Fruit fly (Drosophila melanogaster) whole organism, embryonic: ENCODE measurements around the gene Ran-like.

ENCODE experiments used
- Atf6 ChIP-seq: fragments of 200-800 bp; sonication (Bioruptor generic); IDR thresholded peaks from 2 replicates; pipeline ENCODE4 v1.3.6; 2022; ENCODE audit warnings: missing biosample characterization, missing genetic modification characterization
- BtbVII ChIP-seq: fragments of 200-800 bp; sonication (Bioruptor generic); optimal IDR thresholded peaks from 3 replicates; lab custom pipeline; 2017; ENCODE audit warnings: missing biosample characterization, mild to moderate bottlenecking, missing genetic modification characterization
- CG10274 ChIP-seq: fragments of 200-800 bp; sonication (Bioruptor generic); optimal IDR thresholded peaks from 3 replicates; lab custom pipeline; 2017; ENCODE audit warnings: missing biosample characterization, mild to moderate bottlenecking, missing genetic modification characterization
- CG10431 ChIP-seq: fragments of 200-800 bp; sonication (Bioruptor generic); optimal IDR thresholded peaks from 3 replicates; lab custom pipeline; 2018; ENCODE audit warnings: missing biosample characterization, mild to moderate bottlenecking, missing genetic modification characterization
- CG12299 ChIP-seq: fragments of 200-800 bp; sonication (Bioruptor generic); optimal IDR thresholded peaks from 2 replicates; lab custom pipeline; 2018; ENCODE audit warnings: missing biosample characterization, mild to moderate bottlenecking, missing genetic modification characterization
- CG12744 ChIP-seq: fragments of 200-800 bp; sonication (Bioruptor generic); optimal IDR thresholded peaks from 2 replicates; lab custom pipeline; 2016; ENCODE audit warnings: missing biosample characterization, missing genetic modification characterization
- CG12942 ChIP-seq: fragments of 200-800 bp; sonication (Bioruptor generic); optimal IDR thresholded peaks from 3 replicates; lab custom pipeline; 2016; ENCODE audit warnings: missing biosample characterization, missing genetic modification characterization
- CG13775 ChIP-seq: fragments of 200-800 bp; sonication (Bioruptor generic); optimal IDR thresholded peaks from 3 replicates; lab custom pipeline; 2017; ENCODE audit warnings: missing biosample characterization, mild to moderate bottlenecking, missing genetic modification characterization
- CG14441 ChIP-seq: fragments of 200-800 bp; sonication (Bioruptor generic); IDR thresholded peaks from 2 replicates; pipeline ENCODE4 v1.3.6; 2022; ENCODE audit warnings: missing biosample characterization, missing genetic modification characterization
- CG15073 ChIP-seq: fragments of 200-800 bp; sonication (Bioruptor generic); optimal IDR thresholded peaks from 2 replicates; lab custom pipeline; 2016; ENCODE audit warnings: missing biosample characterization, missing genetic modification characterization
- CG15269 ChIP-seq: fragments of 200-800 bp; sonication (Bioruptor generic); optimal IDR thresholded peaks from 2 replicates; lab custom pipeline; 2018; ENCODE audit warnings: missing biosample characterization, mild to moderate bottlenecking, missing genetic modification characterization, moderate library complexity
- CG1603 ChIP-seq: fragments of 200-800 bp; sonication (Bioruptor generic); optimal IDR thresholded peaks from 2 replicates; lab custom pipeline; 2019; ENCODE audit warnings: missing biosample characterization, mild to moderate bottlenecking, missing genetic modification characterization, moderate library complexity
- CG1647 ChIP-seq: fragments of 200-800 bp; sonication (Bioruptor generic); optimal IDR thresholded peaks from 3 replicates; lab custom pipeline; 2016; ENCODE audit warnings: missing biosample characterization, missing genetic modification characterization
- CG18619 ChIP-seq: fragments of 200-800 bp; sonication (Bioruptor generic); optimal IDR thresholded peaks from 3 replicates; lab custom pipeline; 2017; ENCODE audit warnings: missing biosample characterization, mild to moderate bottlenecking, missing genetic modification characterization
- CG3995 ChIP-seq: fragments of 200-800 bp; sonication (Bioruptor generic); optimal IDR thresholded peaks from 3 replicates; lab custom pipeline; 2016; ENCODE audit warnings: missing biosample characterization, missing genetic modification characterization
- CG4360 ChIP-seq: fragments of 200-800 bp; sonication (Bioruptor generic); IDR thresholded peaks from 2 replicates; pipeline ENCODE4 v1.3.6; 2022; ENCODE audit warnings: missing biosample characterization, missing genetic modification characterization
- CG4424 ChIP-seq: fragments of 200-800 bp; sonication (Bioruptor generic); optimal IDR thresholded peaks from 3 replicates; lab custom pipeline; 2016; ENCODE audit warnings: missing biosample characterization, missing genetic modification characterization
- CG9727 ChIP-seq: fragments of 200-800 bp; sonication (Bioruptor generic); optimal IDR thresholded peaks from 3 replicates; lab custom pipeline; 2017; ENCODE audit warnings: missing biosample characterization, mild to moderate bottlenecking, missing genetic modification characterization
- Dip2 ChIP-seq: fragments of 200-800 bp; sonication (Bioruptor generic); IDR thresholded peaks from 2 replicates; pipeline ENCODE4 v1.3.6; 2022; ENCODE audit warnings: missing biosample characterization, missing genetic modification characterization
- Elba2 ChIP-seq: fragments of 200-800 bp; sonication (Bioruptor generic); optimal IDR thresholded peaks from 3 replicates; lab custom pipeline; 2016; ENCODE audit warnings: missing biosample characterization, missing genetic modification characterization
- H2.0 ChIP-seq: fragments of 200-800 bp; sonication (Bioruptor generic); IDR thresholded peaks from 2 replicates; pipeline ENCODE4 v1.3.6; 2022; ENCODE audit warnings: missing biosample characterization, missing genetic modification characterization
- HmgZ ChIP-seq: fragments of 200-800 bp; sonication (Bioruptor generic); optimal IDR thresholded peaks from 2 replicates; lab custom pipeline; 2018; ENCODE audit warnings: missing biosample characterization, mild to moderate bottlenecking, missing genetic modification characterization
- Hr3 ChIP-seq: fragments of 200-800 bp; sonication (Bioruptor generic); optimal IDR thresholded peaks from 3 replicates; lab custom pipeline; 2016; ENCODE audit warnings: missing biosample characterization, missing genetic modification characterization
- Lim3 ChIP-seq: fragments of 200-800 bp; sonication (Bioruptor generic); IDR thresholded peaks from 2 replicates; pipeline ENCODE4 v1.3.6; 2022; ENCODE audit warnings: missing biosample characterization, missing genetic modification characterization
- Meics ChIP-seq: fragments of 200-800 bp; sonication (Bioruptor generic); optimal IDR thresholded peaks from 2 replicates; lab custom pipeline; 2017; ENCODE audit warnings: missing biosample characterization, mild to moderate bottlenecking, missing genetic modification characterization
- Myb ChIP-seq: fragments of 200-800 bp; sonication (Bioruptor generic); optimal IDR thresholded peaks from 2 replicates; lab custom pipeline; 2016; ENCODE audit warnings: missing biosample characterization, missing genetic modification characterization
- Neu2 ChIP-seq: fragments of 200-800 bp; sonication (Bioruptor generic); optimal IDR thresholded peaks from 3 replicates; lab custom pipeline; 2016; ENCODE audit warnings: missing biosample characterization, missing genetic modification characterization, borderline replicate concordance
- Nf-YA ChIP-seq: fragments of 200-800 bp; sonication (Bioruptor generic); IDR thresholded peaks from 2 replicates; pipeline ENCODE4 v1.3.6; 2022; ENCODE audit warnings: missing biosample characterization, missing genetic modification characterization
- Trl ChIP-seq, 3 experiments: fragments of >200 bp in 2 of 3; fragments of 200-800 bp in 1 of 3; sonication (Bioruptor generic) in 1 of 3; optimal IDR thresholded peaks; 2 replicates in 1 of 3; 3 replicates in 2 of 3; lab custom pipeline; 2016 to 2017; ENCODE audit warnings: missing biosample characterization in 1 of 3, missing genetic modification characterization in 1 of 3
- aop ChIP-seq: fragments of 200-800 bp; sonication (Bioruptor generic); IDR thresholded peaks from 2 replicates; pipeline ENCODE4 v1.3.6; 2022; ENCODE audit warnings: missing biosample characterization, missing genetic modification characterization
- bigmax ChIP-seq: fragments of 200-800 bp; sonication (Bioruptor generic); optimal IDR thresholded peaks from 2 replicates; lab custom pipeline; 2018; ENCODE audit warnings: missing biosample characterization, mild to moderate bottlenecking, missing genetic modification characterization
- disco-r ChIP-seq: fragments of 200-800 bp; sonication (Bioruptor generic); optimal IDR thresholded peaks from 2 replicates; lab custom pipeline; 2016; ENCODE audit warnings: missing biosample characterization, missing genetic modification characterization
- dysf ChIP-seq: fragments of 200-800 bp; sonication (Bioruptor generic); IDR thresholded peaks from 3 replicates; pipeline ENCODE4 v1.3.6; 2022; ENCODE audit warnings: missing biosample characterization, missing genetic modification characterization
- ewg ChIP-seq: fragments of 200-800 bp; sonication (Bioruptor generic); optimal IDR thresholded peaks from 3 replicates; lab custom pipeline; 2017; ENCODE audit warnings: mild to moderate bottlenecking, missing biosample characterization, missing genetic modification reagents, missing genetic modification characterization
- fd96Cb ChIP-seq: fragments of 200-800 bp; sonication (Bioruptor generic); optimal IDR thresholded peaks from 2 replicates; lab custom pipeline; 2018; ENCODE audit warnings: missing biosample characterization, mild to moderate bottlenecking, missing genetic modification characterization, moderate library complexity
- fu2 ChIP-seq: fragments of 200-800 bp; sonication (Bioruptor generic); optimal IDR thresholded peaks from 2 replicates; lab custom pipeline; 2016; ENCODE audit warnings: missing biosample characterization, missing genetic modification characterization
- hb ChIP-seq: fragments of 200-800 bp; sonication (Bioruptor generic); IDR thresholded peaks from 3 replicates; pipeline ENCODE4 v1.3.6; 2022; ENCODE audit warnings: missing biosample characterization, missing genetic modification characterization; ENCODE audit not compliant: partially characterized antibody
- knrl ChIP-seq: fragments of 200-800 bp; sonication (Bioruptor generic); IDR thresholded peaks from 3 replicates; pipeline ENCODE4 v1.3.6; 2022; ENCODE audit warnings: missing biosample characterization, missing genetic modification characterization; ENCODE audit not compliant: partially characterized antibody
- lola ChIP-seq, 3 experiments: fragments of >200 bp in 2 of 3; fragments of 200-800 bp in 1 of 3; sonication (Bioruptor generic) in 1 of 3; optimal IDR thresholded peaks; 2 replicates each; lab custom pipeline; 2017 to 2019; ENCODE audit warnings: missing biosample characterization in 3 of 3, missing genetic modification characterization in 3 of 3, mild to moderate bottlenecking in 1 of 3, moderate library complexity in 1 of 3
- lov ChIP-seq, 2 experiments: fragments of 200-800 bp in 1 of 2; fragments of >200 bp in 1 of 2; sonication (Bioruptor generic) in 1 of 2; IDR thresholded peaks in 1 of 2; optimal IDR thresholded peaks in 1 of 2; 2 replicates in 1 of 2; 3 replicates in 1 of 2; pipeline versions ENCODE4 v1.3.6 to Lab custom; 2017 to 2022; ENCODE audit warnings: missing biosample characterization in 1 of 2, missing genetic modification characterization in 1 of 2
- nerfin-2 ChIP-seq: fragments of 200-800 bp; sonication (Bioruptor generic); IDR thresholded peaks from 2 replicates; pipeline ENCODE4 v1.3.6; 2022; ENCODE audit warnings: missing biosample characterization, missing genetic modification characterization; ENCODE audit not compliant: partially characterized antibody
- nom ChIP-seq: fragments of 200-800 bp; sonication (Bioruptor generic); optimal IDR thresholded peaks from 2 replicates; lab custom pipeline; 2017; ENCODE audit warnings: missing biosample characterization, missing genetic modification characterization, mild to moderate bottlenecking, moderate library complexity, missing genetic modification reagents
- onecut ChIP-seq: fragments of 200-800 bp; sonication (Bioruptor generic); IDR thresholded peaks from 2 replicates; pipeline ENCODE4 v1.3.6; 2022; ENCODE audit warnings: missing biosample characterization, missing genetic modification characterization
- sens ChIP-seq: fragments of 200-800 bp; sonication (Bioruptor generic); peaks from one replicate; lab custom pipeline; 2016; ENCODE audit warnings: missing biosample characterization, missing genetic modification characterization
- so ChIP-seq: fragments of 200-800 bp; sonication (Bioruptor generic); IDR thresholded peaks from 3 replicates; pipeline ENCODE4 v1.3.6; 2022; ENCODE audit warnings: missing biosample characterization, missing genetic modification characterization
- sob ChIP-seq: fragments of 200-800 bp; sonication (Bioruptor generic); IDR thresholded peaks from 2 replicates; pipeline ENCODE4 v1.3.6; 2022; ENCODE audit warnings: missing biosample characterization, missing genetic modification characterization
- stc ChIP-seq: fragments of 200-800 bp; sonication (Bioruptor generic); IDR thresholded peaks from 2 replicates; pipeline ENCODE4 v1.3.6; 2022; ENCODE audit warnings: missing biosample characterization, missing genetic modification characterization
- tap ChIP-seq: fragments of 200-800 bp; optimal IDR thresholded peaks from 3 replicates; lab custom pipeline; 2019; ENCODE audit warnings: missing biosample characterization, mild to moderate bottlenecking, missing genetic modification characterization, moderate library complexity
- zen2 ChIP-seq: fragments of 200-800 bp; sonication (Bioruptor generic); IDR thresholded peaks from 3 replicates; pipeline ENCODE4 v1.3.6; 2022; ENCODE audit warnings: missing biosample characterization, missing genetic modification characterization; ENCODE audit not compliant: partially characterized antibody

The Ran-like gene

DNA sequence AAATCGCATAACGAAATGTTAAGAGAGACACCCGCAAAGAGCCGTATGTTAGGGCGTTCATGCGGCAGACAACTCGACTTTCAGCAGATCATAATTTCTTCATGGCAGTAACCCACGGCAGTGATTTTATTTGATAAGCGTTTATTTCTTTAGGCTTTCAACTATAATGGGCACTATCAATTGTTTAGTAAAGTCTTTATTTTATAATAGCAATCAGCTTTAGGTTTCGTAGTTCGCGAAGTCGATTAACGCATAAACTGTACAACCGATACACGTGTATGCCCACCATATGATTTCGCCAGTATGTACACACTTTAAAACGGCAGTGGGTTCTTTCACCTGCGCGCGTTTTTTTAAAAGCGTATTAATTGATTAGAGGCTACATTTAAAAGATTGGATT lies 23.0 kb upstream of the Ran-like start, which contains the start of gene CG7841 (continued):
- TF ChIP-seq sob = peak; percentile 95
- peak; percentile 87 for TF ChIP-seq aop (GFP tag; lab: Robert Waterston, UW)
- TF ChIP-seq CG18619 (GFP tag; lab: Kevin White, UChicago) = peak; percentile 97
- TF ChIP-seq onecut (GFP tag; lab: Robert Waterston, UW) = peak; percentile 96
- no peak for TF ChIP-seq Dip2 (GFP tag; lab: Robert Waterston, UW)
- peak; percentile 99 for TF ChIP-seq tap
- TF ChIP-seq CG14441 (GFP tag; lab: Robert Waterston, UW) = peak; percentile 91; the same call in 1 of the 2 replicates
- peak; percentile 96 for TF ChIP-seq fd96Cb (tag; lab: Kevin White, UChicago)
- no peak for TF ChIP-seq knrl (GFP tag; lab: Robert Waterston, UW)
- peak; percentile 96; the same call in 2 of the 3 replicates for TF ChIP-seq dysf (GFP tag; lab: Robert Waterston, UW)
- peak; percentile 97 for TF ChIP-seq CG4424 (GFP tag; lab: Kevin White, UChicago)
- TF ChIP-seq CG13775 (GFP tag; lab: Kevin White, UChicago) = peak; percentile 98
- TF ChIP-seq Myb = peak; percentile 87
- peak; percentile 98 for TF ChIP-seq Atf6 (GFP tag; lab: Robert Waterston, UW)
- TF ChIP-seq nerfin-2 (GFP tag; lab: Robert Waterston, UW) = no peak
- TF ChIP-seq CG12744 (GFP tag; lab: Kevin White, UChicago) = peak; percentile 97
- TF ChIP-seq fu2 (GFP tag; lab: Kevin White, UChicago) = peak; percentile 94
- peak; percentile 92 for TF ChIP-seq Hr3 (GFP tag; lab: Kevin White, UChicago)
- peak; percentile 74 for TF ChIP-seq CG4360 (GFP tag; lab: Robert Waterston, UW)
- peak; percentile 98 for TF ChIP-seq nom (GFP tag; lab: Kevin White, UChicago)
- peak; percentile 91 for TF ChIP-seq CG10274 (GFP tag; lab: Kevin White, UChicago)
- TF ChIP-seq disco-r = peak; percentile 93
- TF ChIP-seq hb (GFP tag; lab: Robert Waterston, UW) = no peak
- TF ChIP-seq CG1603 (tag; lab: Kevin White, UChicago) = peak; percentile 97
- peak; percentile 80 for TF ChIP-seq CG3995
- peak; percentile 49 for TF ChIP-seq Elba2 (GFP tag; lab: Kevin White, UChicago)
- peak; percentile 92 for TF ChIP-seq ewg (GFP tag; lab: Kevin White, UChicago)
- peak; percentile 80 for TF ChIP-seq bigmax (GFP tag; lab: Kevin White, UChicago)
- peak; percentile 98 for TF ChIP-seq so
- peak; percentile 91 for TF ChIP-seq Neu2 (GFP tag; lab: Kevin White, UChicago)
- no peak for TF ChIP-seq Trl (optimal IDR thresholded peaks at IDR 0.05; lab: Kevin White, UChicago)
- peak; percentile 97 for TF ChIP-seq Trl (GFP tag; optimal IDR thresholded peaks at IDR 0.05; lab: Kevin White, UChicago)
- peak; percentile 92 for TF ChIP-seq Nf-YA (GFP tag; lab: Robert Waterston, UW)
- TF ChIP-seq lov (optimal IDR thresholded peaks at IDR 0.05; lab: Kevin White, UChicago) = no peak
- TF ChIP-seq lov (GFP tag; IDR thresholded peaks at IDR 0.05; lab: Robert Waterston, UW) = peak; percentile 97
- peak; percentile 96 for TF ChIP-seq CG1647 (GFP tag; lab: Kevin White, UChicago)
- TF ChIP-seq CG12299 (tag; lab: Kevin White, UChicago) = peak; percentile 99
- TF ChIP-seq CG15073 (GFP tag; lab: Kevin White, UChicago) = peak; percentile 61
- peak; percentile 94 for TF ChIP-seq CG12942 (GFP tag; lab: Kevin White, UChicago)
- TF ChIP-seq H2.0 (GFP tag; lab: Robert Waterston, UW) = peak; percentile 92
- TF ChIP-seq Meics (GFP tag; lab: Kevin White, UChicago) = peak; percentile 98
- TF ChIP-seq lola (GFP tag; optimal IDR thresholded peaks at IDR 0.05; lab: Kevin White, UChicago) = peak in 1 of 3 experiments; percentile 98
- TF ChIP-seq sens (GFP tag; lab: Kevin White, UChicago) = peak; percentile 99
- TF ChIP-seq CG9727 = peak; percentile 99
- TF ChIP-seq CG10431 (GFP tag; lab: Kevin White, UChicago) = peak; percentile 96
- peak; percentile 97 for TF ChIP-seq stc
- peak; percentile 99 for TF ChIP-seq BtbVII (GFP tag; lab: Kevin White, UChicago)
- TF ChIP-seq zen2 (GFP tag; lab: Robert Waterston, UW) = no peak
- TF ChIP-seq Lim3 (GFP tag; lab: Robert Waterston, UW) = no peak; the same call in 1 of the 2 replicates
- TF ChIP-seq CG15269 (tag; lab: Kevin White, UChicago) = peak; percentile 98
- TF ChIP-seq HmgZ (tag; lab: Kevin White, UChicago) = peak; percentile 99
